Fruit fly (Drosophila melanogaster) whole organism, embryonic: Measurements from ENCODE around the gene mRpS11.

Experiments
- ATbp ChIP-seq: fragments of 200-800 bp; sonication (Bioruptor generic); optimal IDR thresholded peaks from 2 replicates; lab custom pipeline; 2017; ENCODE audit warnings: missing biosample characterization, mild to moderate bottlenecking, missing genetic modification characterization, missing genetic modification reagents
- Blimp-1 ChIP-seq: fragments of 200-800 bp; sonication (Bioruptor generic); optimal IDR thresholded peaks from 3 replicates; lab custom pipeline; 2018; ENCODE audit warnings: missing biosample characterization, missing genetic modification characterization, mild to moderate bottlenecking, moderate library complexity, missing genetic modification reagents
- CG10565 ChIP-seq: fragments of 200-800 bp; sonication (Bioruptor generic); optimal IDR thresholded peaks from 3 replicates; lab custom pipeline; 2016; ENCODE audit warnings: missing biosample characterization, mild to moderate bottlenecking, missing genetic modification characterization
- CG12659 ChIP-seq: fragments of 200-800 bp; sonication (Bioruptor generic); optimal IDR thresholded peaks from 3 replicates; lab custom pipeline; 2017; ENCODE audit warnings: mild to moderate bottlenecking, missing biosample characterization, missing genetic modification reagents, missing genetic modification characterization
- CG13894 ChIP-seq: fragments of 200-800 bp; sonication (Bioruptor generic); optimal IDR thresholded peaks from 3 replicates; lab custom pipeline; 2018; ENCODE audit warnings: missing biosample characterization, mild to moderate bottlenecking, missing genetic modification characterization, moderate library complexity
- CG14860 ChIP-seq: fragments of 200-800 bp; sonication (Bioruptor generic); IDR thresholded peaks from 3 replicates; pipeline ENCODE4 v1.3.6; 2022; ENCODE audit warnings: missing biosample characterization, missing genetic modification characterization; ENCODE audit not compliant: partially characterized antibody
- CG15011 ChIP-seq: fragments of 200-800 bp; sonication (Bioruptor generic); optimal IDR thresholded peaks from 3 replicates; lab custom pipeline; 2018; ENCODE audit warnings: missing biosample characterization, mild to moderate bottlenecking, missing genetic modification characterization
- CG15269 ChIP-seq: fragments of 200-800 bp; sonication (Bioruptor generic); optimal IDR thresholded peaks from 2 replicates; lab custom pipeline; 2018; ENCODE audit warnings: missing biosample characterization, mild to moderate bottlenecking, missing genetic modification characterization, moderate library complexity
- CG17359 ChIP-seq: fragments of 200-800 bp; sonication (Bioruptor generic); optimal IDR thresholded peaks from 3 replicates; lab custom pipeline; 2018; ENCODE audit warnings: missing biosample characterization, mild to moderate bottlenecking, missing genetic modification characterization, moderate library complexity
- CG1832 ChIP-seq: fragments of 200-800 bp; sonication (Bioruptor generic); optimal IDR thresholded peaks from 2 replicates; lab custom pipeline; 2017; ENCODE audit warnings: missing biosample characterization, mild to moderate bottlenecking, missing genetic modification characterization, inconsistent platforms
- CG3163 ChIP-seq: fragments of 200-800 bp; sonication (Bioruptor generic); optimal IDR thresholded peaks from 3 replicates; lab custom pipeline; 2016; ENCODE audit warnings: missing biosample characterization, missing genetic modification characterization
- CG33213 ChIP-seq: fragments of 200-800 bp; sonication (Bioruptor generic); optimal IDR thresholded peaks from 3 replicates; lab custom pipeline; 2016; ENCODE audit warnings: missing biosample characterization, missing genetic modification characterization
- CG33557 ChIP-seq: fragments of 200-800 bp; sonication (Bioruptor generic); optimal IDR thresholded peaks from 2 replicates; lab custom pipeline; 2019; ENCODE audit warnings: missing biosample characterization, mild to moderate bottlenecking, missing genetic modification characterization, moderate library complexity
- CG34224 ChIP-seq: fragments of 200-800 bp; sonication (Bioruptor generic); IDR thresholded peaks from 3 replicates; pipeline ENCODE4 v1.3.6; 2022; ENCODE audit warnings: missing biosample characterization, missing genetic modification characterization; ENCODE audit not compliant: partially characterized antibody
- CG3847 ChIP-seq: fragments of 200-800 bp; sonication (Bioruptor generic); IDR thresholded peaks from 2 replicates; pipeline ENCODE4 v1.3.6; 2022; ENCODE audit warnings: missing biosample characterization, missing genetic modification characterization
- CG4730 ChIP-seq: fragments of 200-800 bp; sonication (Bioruptor generic); IDR thresholded peaks from 2 replicates; pipeline ENCODE4 v1.3.6; 2022; ENCODE audit warnings: missing biosample characterization, missing genetic modification characterization
- CG7786 ChIP-seq: fragments of 200-800 bp; sonication (Bioruptor generic); optimal IDR thresholded peaks from 2 replicates; lab custom pipeline; 2016; ENCODE audit warnings: missing biosample characterization, missing genetic modification characterization
- CG8290 ChIP-seq, 3 experiments: fragments of 200-800 bp; sonication (Bioruptor generic); optimal IDR thresholded peaks; 2 replicates each; lab custom pipeline; 2016 to 2019; ENCODE audit warnings: missing biosample characterization in 3 of 3, missing genetic modification characterization in 3 of 3, mild to moderate bottlenecking in 2 of 3, moderate library complexity in 1 of 3
- CkIIα-i1 ChIP-seq: fragments of 200-800 bp; sonication (Bioruptor generic); IDR thresholded peaks from 2 replicates; pipeline ENCODE4 v1.3.6; 2022; ENCODE audit warnings: missing biosample characterization, missing genetic modification characterization
- D ChIP-seq, 2 experiments: fragments of 200-800 bp in 1 of 2; fragments of >200 bp in 1 of 2; sonication (Bioruptor generic) in 1 of 2; optimal IDR thresholded peaks; 2 replicates in 1 of 2; 3 replicates in 1 of 2; lab custom pipeline; 2017; ENCODE audit warnings: mild to moderate bottlenecking in 1 of 2, missing biosample characterization in 1 of 2, missing genetic modification characterization in 1 of 2, missing genetic modification reagents in 1 of 2
- Deaf1 ChIP-seq: fragments of 200-800 bp; optimal IDR thresholded peaks from 3 replicates; lab custom pipeline; 2019; ENCODE audit warnings: missing biosample characterization, mild to moderate bottlenecking, missing genetic modification characterization, moderate library complexity
- Dp ChIP-seq: fragments of 200-800 bp; sonication (Bioruptor generic); optimal IDR thresholded peaks from 2 replicates; lab custom pipeline; 2018; ENCODE audit warnings: missing biosample characterization, mild to moderate bottlenecking, missing genetic modification characterization, moderate library complexity
- Drgx ChIP-seq: fragments of 200-800 bp; sonication (Bioruptor generic); IDR thresholded peaks from 2 replicates; pipeline ENCODE4 v1.3.6; 2022; ENCODE audit warnings: missing biosample characterization, missing genetic modification characterization
- E2f1 ChIP-seq: fragments of 200-800 bp; sonication (Bioruptor generic); IDR thresholded peaks from 2 replicates; pipeline ENCODE4 v1.3.6; 2022; ENCODE audit warnings: missing biosample characterization, missing genetic modification characterization
- Elba2 ChIP-seq: fragments of 200-800 bp; sonication (Bioruptor generic); optimal IDR thresholded peaks from 3 replicates; lab custom pipeline; 2016; ENCODE audit warnings: missing biosample characterization, missing genetic modification characterization
- H15 ChIP-seq: fragments of 200-800 bp; sonication (Bioruptor generic); IDR thresholded peaks from 3 replicates; pipeline ENCODE4 v1.3.6; 2022; ENCODE audit warnings: missing biosample characterization, missing genetic modification characterization
- HLH4C ChIP-seq: fragments of 200-800 bp; sonication (Bioruptor generic); IDR thresholded peaks from 3 replicates; pipeline ENCODE4 v1.3.6; 2022; ENCODE audit warnings: missing biosample characterization, missing genetic modification characterization; ENCODE audit not compliant: partially characterized antibody
- Hr3 ChIP-seq: fragments of 200-800 bp; sonication (Bioruptor generic); optimal IDR thresholded peaks from 3 replicates; lab custom pipeline; 2016; ENCODE audit warnings: missing biosample characterization, missing genetic modification characterization
- Oaz ChIP-seq: fragments of 200-800 bp; sonication (Bioruptor generic); IDR thresholded peaks from 2 replicates; pipeline ENCODE4 v1.3.6; 2022; ENCODE audit warnings: missing biosample characterization, missing genetic modification characterization
- amos ChIP-seq: fragments of 200-800 bp; sonication (Bioruptor generic); IDR thresholded peaks from 2 replicates; pipeline ENCODE4 v1.3.6; 2022; ENCODE audit warnings: missing biosample characterization, missing genetic modification characterization; ENCODE audit not compliant: partially characterized antibody
- bsh ChIP-seq, 2 experiments: fragments of 200-800 bp; sonication (Bioruptor generic); optimal IDR thresholded peaks; 2 replicates each; lab custom pipeline; 2017 to 2018; ENCODE audit warnings: mild to moderate bottlenecking in 2 of 2, missing biosample characterization in 2 of 2, missing genetic modification characterization in 2 of 2, moderate library complexity in 1 of 2
- chinmo ChIP-seq: fragments of 200-800 bp; sonication (Bioruptor generic); IDR thresholded peaks from 4 replicates; pipeline ENCODE4 v1.3.6; 2022; ENCODE audit warnings: missing biosample characterization, missing genetic modification characterization; ENCODE audit not compliant: partially characterized antibody
- cwo ChIP-seq: fragments of 200-800 bp; sonication (Bioruptor generic); optimal IDR thresholded peaks from 3 replicates; lab custom pipeline; 2017; ENCODE audit warnings: missing biosample characterization, missing genetic modification characterization, mild to moderate bottlenecking, moderate library complexity, missing genetic modification reagents
- eyg ChIP-seq: fragments of 200-800 bp; sonication (Bioruptor generic); optimal IDR thresholded peaks from 3 replicates; lab custom pipeline; 2016; ENCODE audit warnings: missing biosample characterization, missing genetic modification characterization
- gro ChIP-seq: fragments of 200-800 bp; sonication (Bioruptor generic); optimal IDR thresholded peaks from 2 replicates; lab custom pipeline; 2016; ENCODE audit warnings: missing biosample characterization, missing genetic modification characterization
- gsb-n ChIP-seq: fragments of 200-800 bp; sonication (Bioruptor generic); optimal IDR thresholded peaks from 3 replicates; lab custom pipeline; 2018; ENCODE audit warnings: missing biosample characterization, mild to moderate bottlenecking, missing genetic modification characterization
- her ChIP-seq: fragments of 200-800 bp; sonication (Bioruptor generic); optimal IDR thresholded peaks from 2 replicates; lab custom pipeline; 2016; ENCODE audit warnings: missing biosample characterization, missing genetic modification characterization
- hkb ChIP-seq, 2 experiments: fragments of 200-800 bp in 1 of 2; fragments of >200 bp in 1 of 2; sonication (Bioruptor generic) in 1 of 2; IDR thresholded peaks in 1 of 2; optimal IDR thresholded peaks in 1 of 2; 2 replicates each; pipeline versions ENCODE4 v1.3.6 to Lab custom; 2017 to 2022; ENCODE audit warnings: missing biosample characterization in 1 of 2, missing genetic modification characterization in 1 of 2
- lola ChIP-seq, 3 experiments: fragments of >200 bp in 2 of 3; fragments of 200-800 bp in 1 of 3; sonication (Bioruptor generic) in 1 of 3; optimal IDR thresholded peaks; 2 replicates each; lab custom pipeline; 2017 to 2019; ENCODE audit warnings: missing biosample characterization in 3 of 3, missing genetic modification characterization in 3 of 3, mild to moderate bottlenecking in 1 of 3, moderate library complexity in 1 of 3
- pros ChIP-seq: fragments of 200-800 bp; sonication (Bioruptor generic); optimal IDR thresholded peaks from 3 replicates; lab custom pipeline; 2019; ENCODE audit warnings: missing biosample characterization, mild to moderate bottlenecking, missing genetic modification characterization, moderate library complexity
- scrt ChIP-seq: fragments of 200-800 bp; sonication (Bioruptor generic); optimal IDR thresholded peaks from 2 replicates; lab custom pipeline; 2018; ENCODE audit warnings: missing biosample characterization, mild to moderate bottlenecking, missing genetic modification characterization, moderate library complexity
- sd ChIP-seq: fragments of 200-800 bp; sonication (Bioruptor generic); optimal IDR thresholded peaks from 3 replicates; lab custom pipeline; 2018; ENCODE audit warnings: missing biosample characterization, mild to moderate bottlenecking, missing genetic modification characterization, moderate library complexity
- ssp ChIP-seq: fragments of 200-800 bp; sonication (Bioruptor generic); IDR thresholded peaks from 2 replicates; pipeline ENCODE4 v1.3.6; 2022; ENCODE audit warnings: missing biosample characterization, missing genetic modification characterization
- sug ChIP-seq: fragments of 200-800 bp; optimal IDR thresholded peaks from 2 replicates; lab custom pipeline; 2019; ENCODE audit warnings: missing biosample characterization, mild to moderate bottlenecking, missing genetic modification characterization, moderate library complexity
- toy ChIP-seq: fragments of 200-800 bp; sonication (Bioruptor generic); IDR thresholded peaks from 2 replicates; pipeline ENCODE4 v1.3.6; 2022; ENCODE audit warnings: missing biosample characterization, missing genetic modification characterization
- vnd ChIP-seq: fragments of 200-800 bp; sonication (Bioruptor generic); IDR thresholded peaks from 3 replicates; pipeline ENCODE4 v1.3.6; 2022; ENCODE audit warnings: missing biosample characterization, missing genetic modification characterization; ENCODE audit not compliant: partially characterized antibody
- vvl ChIP-seq: fragments of 200-800 bp; sonication (Bioruptor generic); IDR thresholded peaks from 2 replicates; pipeline ENCODE4 v1.3.6; 2022; ENCODE audit warnings: missing biosample characterization, missing genetic modification characterization

mRpS11 gene

DNA sequence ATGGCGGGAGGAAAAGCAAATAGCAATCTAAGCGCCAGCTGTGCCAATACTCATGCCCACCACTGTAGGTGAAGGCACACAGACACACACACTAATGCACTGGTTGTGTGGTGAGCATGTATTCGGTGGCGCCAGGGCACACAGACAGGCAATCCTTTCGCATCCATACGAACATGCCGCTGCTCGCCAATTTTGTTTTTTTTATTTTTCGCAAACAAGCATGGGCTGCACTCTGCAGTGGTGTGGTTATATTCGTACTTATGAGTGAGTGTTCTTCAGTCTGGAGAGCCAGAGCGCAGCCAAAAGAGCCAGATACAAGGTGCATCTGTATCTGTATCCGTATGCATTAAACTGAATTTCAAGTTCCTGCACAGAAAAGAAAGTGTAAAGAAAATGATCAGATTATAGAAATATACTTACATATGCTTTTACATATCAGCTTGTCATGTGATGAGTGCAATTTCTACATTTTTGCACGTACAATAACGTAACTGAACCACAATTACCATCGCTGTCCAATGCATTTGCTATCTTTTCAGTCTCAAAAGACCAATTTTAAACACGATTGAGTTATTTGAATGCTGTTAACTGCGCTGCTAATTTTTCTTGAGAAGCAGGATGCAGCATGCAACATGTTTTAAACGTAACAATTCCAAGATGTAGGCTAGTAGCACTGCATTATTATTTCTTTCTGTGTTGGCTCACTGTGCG is 13.3 kb upstream of the mRpS11 start (continued):
- no peak for TF ChIP-seq gsb-n
- no peak for TF ChIP-seq vvl
- peak; percentile 36; the same call in 1 of the 2 replicates for TF ChIP-seq Drgx (GFP tag; lab: Robert Waterston, UW)
- TF ChIP-seq sd (tag; lab: Kevin White, UChicago) = no peak
- no peak for TF ChIP-seq hkb (optimal IDR thresholded peaks at IDR 0.05; lab: Kevin White, UChicago)
- TF ChIP-seq hkb (GFP tag; IDR thresholded peaks at IDR 0.05; lab: Robert Waterston, UW) = no peak
- TF ChIP-seq chinmo = no peak
- no peak for TF ChIP-seq CG4730 (GFP tag; lab: Robert Waterston, UW)
- no peak for TF ChIP-seq CG17359 (tag; lab: Kevin White, UChicago)
- TF ChIP-seq E2f1 = 0 out of 2 replicates have a peak, but pooled peaks have one; percentile 17
- TF ChIP-seq toy (GFP tag; lab: Robert Waterston, UW) = no peak
- no peak for TF ChIP-seq CG1832 (GFP tag; lab: Kevin White, UChicago)
- no peak for TF ChIP-seq CG15011 (GFP tag; lab: Kevin White, UChicago)
- TF ChIP-seq D (optimal IDR thresholded peaks at IDR 0.05; lab: Kevin White, UChicago) = no peak
- peak; percentile 27 for TF ChIP-seq D (GFP tag; optimal IDR thresholded peaks at IDR 0.05; lab: Kevin White, UChicago)
- peak; percentile 52 for TF ChIP-seq ATbp (GFP tag; lab: Kevin White, UChicago)
- no peak for TF ChIP-seq H15 (GFP tag; lab: Robert Waterston, UW)
- no peak for TF ChIP-seq her (GFP tag; lab: Kevin White, UChicago)
- TF ChIP-seq CkIIα-i1 (GFP tag; lab: Robert Waterston, UW) = no peak
- TF ChIP-seq CG14860 (GFP tag; lab: Robert Waterston, UW) = no peak
- no peak for TF ChIP-seq CG33213
- TF ChIP-seq eyg = no peak
- TF ChIP-seq CG13894 (tag; lab: Kevin White, UChicago) = no peak
- TF ChIP-seq cwo (GFP tag; lab: Kevin White, UChicago) = no peak
- TF ChIP-seq CG10565 = no peak
- TF ChIP-seq lola (GFP tag; optimal IDR thresholded peaks at IDR 0.05; lab: Kevin White, UChicago) = peak in 2 of 3 experiments; percentile 5 to 40
- TF ChIP-seq Hr3 (GFP tag; lab: Kevin White, UChicago) = no peak
- no peak for TF ChIP-seq CG33557
- no peak for TF ChIP-seq CG3163
- TF ChIP-seq Deaf1 (tag; lab: Kevin White, UChicago) = no peak
- no peak for TF ChIP-seq gro (GFP tag; lab: Kevin White, UChicago)
- TF ChIP-seq bsh (GFP tag; optimal IDR thresholded peaks at IDR 0.05; lab: Kevin White, UChicago) = peak; percentile 25 to 88
- TF ChIP-seq sug = no peak
- no peak for TF ChIP-seq scrt (GFP tag; lab: Kevin White, UChicago)
- no peak for TF ChIP-seq amos
- no peak for TF ChIP-seq Elba2
- no peak for TF ChIP-seq Oaz (GFP tag; lab: Robert Waterston, UW)
- no peak for TF ChIP-seq CG8290 (GFP tag; optimal IDR thresholded peaks at IDR 0.05; lab: Kevin White, UChicago)
- TF ChIP-seq CG8290 (tag; optimal IDR thresholded peaks at IDR 0.05; lab: Kevin White, UChicago) = peak in 1 of 2 experiments; percentile 32
- TF ChIP-seq pros (GFP tag; lab: Kevin White, UChicago) = no peak
- no peak for TF ChIP-seq Dp (GFP tag; lab: Kevin White, UChicago)
- TF ChIP-seq CG34224 (GFP tag; lab: Robert Waterston, UW) = no peak
- no peak for TF ChIP-seq CG15269 (tag; lab: Kevin White, UChicago)
- peak; percentile 35 for TF ChIP-seq Blimp-1 (GFP tag; lab: Kevin White, UChicago)
- TF ChIP-seq CG3847 (GFP tag; lab: Robert Waterston, UW) = no peak; the same call in 1 of the 2 replicates
- TF ChIP-seq HLH4C (GFP tag; lab: Robert Waterston, UW) = no peak
- no peak for TF ChIP-seq CG12659 (GFP tag; lab: Kevin White, UChicago)
- no peak for TF ChIP-seq ssp (GFP tag; lab: Robert Waterston, UW)
- no peak for TF ChIP-seq CG7786 (GFP tag; lab: Kevin White, UChicago)
- no peak for TF ChIP-seq vnd (GFP tag; lab: Robert Waterston, UW)
